Worm (Caenorhabditis elegans): ENCODE data around the gene pals-25.
A peak's percentile ranks its signal among the peaks of the same experiment; 100 is the strongest.
"Not testable (repeated sequence)": the region's sequence is repeated elsewhere in the genome, so short reads cannot be mapped to it uniquely, and the experiment has no call there.

pals-25 gene

DNA sequence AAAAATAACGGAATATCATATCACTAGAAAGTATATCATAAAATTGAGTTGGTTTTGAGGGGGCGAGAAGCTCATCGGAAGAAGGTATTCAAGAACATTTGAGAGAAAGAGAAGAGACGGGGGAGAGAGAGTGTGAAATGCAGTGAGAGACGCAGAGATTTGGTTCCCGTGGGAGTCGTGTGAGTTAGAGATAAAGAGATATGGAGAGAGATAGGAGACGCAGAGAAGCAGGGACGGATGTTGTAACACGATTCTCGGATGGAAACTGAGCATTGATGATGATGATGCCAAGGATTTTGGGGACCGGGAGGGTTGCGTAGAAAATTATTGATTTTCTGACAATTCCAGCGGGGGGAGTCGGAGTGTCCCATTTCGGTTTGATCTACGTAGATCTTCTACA is 38.1 kb upstream of the pals-25 start:
- TF ChIP-seq vab-7 (GFP tag; IDR thresholded peaks at IDR 0.05) = no peak
- no peak for TF ChIP-seq nhr-77 (tag; optimal IDR thresholded peaks at IDR 0.05)
- TF ChIP-seq lir-3 (tag; optimal IDR thresholded peaks at IDR 0.05) = no peak
- no peak for TF ChIP-seq snpc-4 (tag; optimal IDR thresholded peaks at IDR 0.05)
- no peak for TF ChIP-seq R02D3.7 (tag; optimal IDR thresholded peaks at IDR 0.05)
- peak; percentile 40 for TF ChIP-seq hlh-30 (tag; optimal IDR thresholded peaks at IDR 0.05; ENCODE audit: insufficient read depth)
- no peak for TF ChIP-seq unc-62 (GFP tag; optimal IDR thresholded peaks at IDR 0.05 in 1 of 2)
- no peak for TF ChIP-seq unc-62 (tag; optimal IDR thresholded peaks at IDR 0.05)
- no peak for TF ChIP-seq dve-1 (tag; optimal IDR thresholded peaks at IDR 0.05; ENCODE audit: insufficient read depth)
- TF ChIP-seq aly-2 (tag; optimal IDR thresholded peaks at IDR 0.05) = no peak
- TF ChIP-seq mxl-3 (GFP tag; optimal IDR thresholded peaks at IDR 0.05) = no peak
- no peak for TF ChIP-seq snpc-1.2 (GFP tag; IDR thresholded peaks at IDR 0.05)
- TF ChIP-seq lim-7 (GFP tag; IDR thresholded peaks at IDR 0.05) = no peak
- peak; percentile 8 for TF ChIP-seq nhr-11 (tag; optimal IDR thresholded peaks at IDR 0.05)
- TF ChIP-seq tra-1 (GFP tag; IDR thresholded peaks at IDR 0.05) = no peak
- TF ChIP-seq zip-11 (GFP tag; IDR thresholded peaks at IDR 0.05) = no peak
- TF ChIP-seq pha-4 (GFP tag; IDR thresholded peaks at IDR 0.05) = no peak
- TF ChIP-seq pha-4 (tag; optimal IDR thresholded peaks at IDR 0.05) = no peak
- TF ChIP-seq hmg-1.1 (GFP tag; IDR thresholded peaks at IDR 0.05) = peak; percentile 51; the same call in 1 of the 2 replicates
- no peak for TF ChIP-seq madf-5 (GFP tag; IDR thresholded peaks at IDR 0.05)
- peak; percentile 10 for TF ChIP-seq gei-8 (GFP tag; optimal IDR thresholded peaks at IDR 0.05)
- no peak for TF ChIP-seq rbr-2 (tag; optimal IDR thresholded peaks at IDR 0.05)
- no peak for TF ChIP-seq F26F4.8 (GFP tag; conservative IDR thresholded peaks at IDR 0.05)
- peak; percentile 26 for TF ChIP-seq hlh-11 (tag; optimal IDR thresholded peaks at IDR 0.05)
- no peak for TF ChIP-seq ceh-32 (tag; optimal IDR thresholded peaks at IDR 0.05; ENCODE audit: poor library complexity)
- TF ChIP-seq F37D6.2 (tag; optimal IDR thresholded peaks at IDR 0.05) = no peak
- TF ChIP-seq spr-3 (GFP tag; optimal IDR thresholded peaks at IDR 0.05) = no peak
- TF ChIP-seq nhr-28 (tag; optimal IDR thresholded peaks at IDR 0.05) = no peak
- 0 out of 2 replicates have a peak, but pooled peaks have one; percentile 29 for TF ChIP-seq nhr-42 (GFP tag; IDR thresholded peaks at IDR 0.05)
- TF ChIP-seq dmd-6 (GFP tag; IDR thresholded peaks at IDR 0.05) = no peak
- no peak for TF ChIP-seq Y105C5A.15 (GFP tag; IDR thresholded peaks at IDR 0.05)
- TF ChIP-seq ama-1 (optimal IDR thresholded peaks at IDR 0.05) = no peak
- no peak for TF ChIP-seq dmd-8 (GFP tag; IDR thresholded peaks at IDR 0.05)
- TF ChIP-seq mes-2 (tag; optimal IDR thresholded peaks at IDR 0.05; ENCODE audit: poor library complexity, severe bottlenecking) = peak; percentile 41
- no peak for TF ChIP-seq lin-1 (GFP tag; IDR thresholded peaks at IDR 0.05)
- peak in 1 of 2 experiments; percentile 16 for TF ChIP-seq lsy-2 (tag; optimal IDR thresholded peaks at IDR 0.05)
- no peak for TF ChIP-seq F44E2.7 (GFP tag; IDR thresholded peaks at IDR 0.05)
- TF ChIP-seq sdz-12 (GFP tag; optimal IDR thresholded peaks at IDR 0.05) = no peak

- not testable (repeated sequence) for TF ChIP-seq dmd-9 (GFP tag; IDR thresholded peaks at IDR 0.05); mep-1 (tag; optimal IDR thresholded peaks at IDR 0.05); ceh-44 (GFP tag; IDR thresholded peaks at IDR 0.05)
Observed at ce11 chrIII:97018-97417, 37.3 kb upstream of the pals-25 start, which contains the start of gene C29F9.8. Gene C29F9.8 (minus strand): TSS chrIII:97118.

ce11 chrIII:98822-99221 is 35.5 kb upstream of the pals-25 start, which contains the start of gene C29F9.9:
Gene C29F9.9 (minus strand): TSS chrIII:98922.
- not testable (repeated sequence) for TF ChIP-seq dmd-6, egl-43, snpc-1.2 (GFP tag; IDR thresholded peaks at IDR 0.05)
